Worm (Caenorhabditis elegans) whole organism, L4 larva: ENCODE data around the gene Y52E8A.2.

Experiments
- D1046.2 ChIP-seq: fragments of 200-800 bp; sonication (Bioruptor generic); IDR thresholded peaks from 2 replicates; pipeline ENCODE4 v1.3.6; 2022; ENCODE audit warnings: missing genetic modification characterization, missing compliant biosample characterization
- F10B5.3 ChIP-seq: sonication (generic microtip); optimal IDR thresholded peaks from 2 replicates; lab custom pipeline; 2016; ENCODE audit warnings: mild to moderate bottlenecking, missing genetic modification characterization, missing compliant biosample characterization
- F37D6.2 ChIP-seq: sonication (generic microtip); optimal IDR thresholded peaks from 2 replicates; lab custom pipeline; 2016; ENCODE audit warnings: mild to moderate bottlenecking, missing genetic modification characterization, missing compliant biosample characterization
- R02D3.7 ChIP-seq: fragments of 150-350 bp; sonication (generic microtip); optimal IDR thresholded peaks from 3 replicates; lab custom pipeline; 2014; ENCODE audit warnings: missing biosample characterization, missing genetic modification characterization
- T20F7.1 ChIP-seq: fragments of 200-800 bp; sonication (Bioruptor generic); optimal IDR thresholded peaks from 2 replicates; lab custom pipeline; 2018; ENCODE audit warnings: mild to moderate bottlenecking, missing genetic modification characterization, missing compliant biosample characterization
- T26A8.4 ChIP-seq: fragments of 200-800 bp; sonication (Bioruptor generic); IDR thresholded peaks from 2 replicates; pipeline ENCODE4 v1.3.6; 2022; ENCODE audit warnings: missing genetic modification characterization, missing compliant biosample characterization
- Y105C5A.15 ChIP-seq: fragments of 200-800 bp; sonication (Bioruptor generic); IDR thresholded peaks from 2 replicates; pipeline ENCODE4 v1.3.6; 2022; ENCODE audit warnings: missing genetic modification characterization, missing compliant biosample characterization
- Y75B8A.6 ChIP-seq: fragments of 200-800 bp; sonication (Bioruptor generic); IDR thresholded peaks from 2 replicates; pipeline ENCODE4 v1.3.6; 2022; ENCODE audit warnings: missing genetic modification reagents, missing genetic modification characterization, missing compliant biosample characterization
- ZK546.5 ChIP-seq, 2 experiments: sonication (generic microtip); optimal IDR thresholded peaks; 2 replicates each; lab custom pipeline; 2017; ENCODE audit warnings: missing biosample characterization in 2 of 2, missing genetic modification characterization in 2 of 2
- aha-1 ChIP-seq: fragments of 150-350 bp; peaks from one replicate; lab custom pipeline; 2014; ENCODE audit warnings: missing biosample characterization, missing genetic modification characterization
- ceh-28 ChIP-seq: fragments of 150-350 bp; optimal IDR thresholded peaks from 2 replicates; lab custom pipeline; 2014; ENCODE audit warnings: missing biosample characterization, missing genetic modification reagents, missing genetic modification characterization
- ceh-32 ChIP-seq: sonication (generic microtip); optimal IDR thresholded peaks from 2 replicates; lab custom pipeline; 2016; ENCODE audit warnings: mild to moderate bottlenecking, missing genetic modification characterization, missing compliant biosample characterization; ENCODE audit not compliant: poor library complexity
- ces-1 ChIP-seq: fragments of 150-350 bp; sonication (generic microtip); optimal IDR thresholded peaks from 4 replicates; lab custom pipeline; 2014; ENCODE audit warnings: missing biosample characterization, missing genetic modification reagents, missing genetic modification characterization
- cey-2 ChIP-seq: sonication (generic microtip); optimal IDR thresholded peaks from 3 replicates; lab custom pipeline; 2017; ENCODE audit warnings: missing genetic modification characterization, mild to moderate bottlenecking, missing compliant biosample characterization, antibody characterized with exemption, borderline replicate concordance; ENCODE audit not compliant: insufficient read depth
- ctbp-1 ChIP-seq: fragments of 200-800 bp; sonication (Bioruptor generic); IDR thresholded peaks from 2 replicates; pipeline ENCODE4 v1.3.6; 2022; ENCODE audit warnings: missing genetic modification reagents, missing genetic modification characterization, missing compliant biosample characterization
- daf-16 ChIP-seq, 3 experiments: sonication (generic microtip); optimal IDR thresholded peaks; 2 replicates each; lab custom pipeline; 2016 to 2017; ENCODE audit warnings: missing genetic modification characterization in 3 of 3, missing genetic modification reagents in 3 of 3, mild to moderate bottlenecking in 2 of 3, missing compliant biosample characterization in 2 of 3, missing biosample characterization in 1 of 3, moderate library complexity in 1 of 3
- dmd-6 ChIP-seq: fragments of 200-800 bp; sonication (Bioruptor generic); IDR thresholded peaks from 2 replicates; pipeline ENCODE4 v1.3.6; 2022; ENCODE audit warnings: missing genetic modification reagents, missing genetic modification characterization, missing compliant biosample characterization
- egl-27 ChIP-seq: sonication (generic microtip); optimal IDR thresholded peaks from 3 replicates; lab custom pipeline; 2017; ENCODE audit warnings: missing biosample characterization, missing genetic modification reagents, missing genetic modification characterization
- egl-43 ChIP-seq: fragments of 200-800 bp; sonication (Bioruptor generic); IDR thresholded peaks from 2 replicates; pipeline ENCODE4 v1.3.6; 2022; ENCODE audit warnings: missing genetic modification reagents, missing genetic modification characterization, missing compliant biosample characterization
- lim-7 ChIP-seq: fragments of 200-800 bp; sonication (Bioruptor generic); IDR thresholded peaks from 2 replicates; pipeline ENCODE4 v1.3.6; 2022; ENCODE audit warnings: missing genetic modification characterization, missing compliant biosample characterization
- lin-1 ChIP-seq: fragments of 200-800 bp; sonication (Bioruptor generic); IDR thresholded peaks from 2 replicates; pipeline ENCODE4 v1.3.6; 2022; ENCODE audit warnings: missing genetic modification reagents, missing genetic modification characterization, missing compliant biosample characterization
- lin-38 ChIP-seq: fragments of 200-800 bp; sonication (Bioruptor generic); IDR thresholded peaks from 2 replicates; pipeline ENCODE4 v1.3.6; 2022; ENCODE audit warnings: missing genetic modification reagents, missing genetic modification characterization, missing compliant biosample characterization
- lsy-2 ChIP-seq, 2 experiments: fragments of 150-350 bp in 1 of 2; sonication (generic microtip) in 1 of 2; optimal IDR thresholded peaks; 2 replicates each; lab custom pipeline; 2014 to 2017; ENCODE audit warnings: missing biosample characterization in 2 of 2, missing genetic modification characterization in 2 of 2
- nhr-237 ChIP-seq: sonication (generic microtip); optimal IDR thresholded peaks from 2 replicates; lab custom pipeline; 2017; ENCODE audit warnings: missing biosample characterization, missing genetic modification characterization
- nhr-25 ChIP-seq: sonication (generic microtip); optimal IDR thresholded peaks from 2 replicates; lab custom pipeline; 2017; ENCODE audit warnings: missing genetic modification characterization, mild to moderate bottlenecking, missing compliant biosample characterization, antibody characterized with exemption, moderate library complexity, borderline replicate concordance; ENCODE audit not compliant: insufficient read depth
- php-3 ChIP-seq: fragments of 200-800 bp; sonication (Bioruptor generic); IDR thresholded peaks from 2 replicates; pipeline ENCODE4 v1.3.6; 2022; ENCODE audit warnings: missing genetic modification reagents, missing genetic modification characterization, missing compliant biosample characterization
- sdz-12 ChIP-seq: fragments of 200-800 bp; sonication (Bioruptor generic); optimal IDR thresholded peaks from 2 replicates; lab custom pipeline; 2018; ENCODE audit warnings: mild to moderate bottlenecking, missing genetic modification characterization, missing compliant biosample characterization
- unc-130 ChIP-seq: sonication (generic microtip); optimal IDR thresholded peaks from 2 replicates; lab custom pipeline; 2016; ENCODE audit warnings: missing genetic modification reagents, missing genetic modification characterization, missing compliant biosample characterization
- unc-62 ChIP-seq, 3 experiments: fragments of 150-350 bp in 1 of 3; sonication (generic microtip); optimal IDR thresholded peaks in 2 of 3; peaks in 1 of 3; 1 replicate in 1 of 3; 2 replicates in 2 of 3; lab custom pipeline; 2014 to 2017; ENCODE audit warnings: missing biosample characterization in 3 of 3, missing genetic modification characterization in 3 of 3, missing genetic modification reagents in 3 of 3, missing genotype in 1 of 3
- zfp-2 ChIP-seq: sonication (generic microtip); optimal IDR thresholded peaks from 2 replicates; lab custom pipeline; 2016; ENCODE audit warnings: mild to moderate bottlenecking, missing genetic modification characterization, missing compliant biosample characterization

The Y52E8A.2 gene

ce11 chrII:4320455-4320854 is at the start of gene Y52E8A.2:
Gene Y52E8A.2 (plus strand): TSS chrII:4320836.
- no peak for TF ChIP-seq ctbp-1 (GFP tag; lab: Robert Waterston, UW)
- TF ChIP-seq nhr-25: no peak
- no peak for TF ChIP-seq zfp-2 (tag; lab: Kevin White, UChicago)
- TF ChIP-seq unc-130 (GFP tag; lab: Kevin White, UChicago): peak; percentile 12

ce11 chrII:4275637-4276252 is 44.9 kb upstream of the Y52E8A.2 start, which contains the start of gene npr-42:
Gene npr-42 (plus strand): TSS chrII:4276202.
- TF ChIP-seq F37D6.2 (tag; lab: Kevin White, UChicago): no peak
- TF ChIP-seq aha-1 (tag; lab: Kevin White, UChicago): peak; percentile 86
- TF ChIP-seq unc-62 (GFP tag; optimal IDR thresholded peaks at IDR 0.05 in 1 of 2; lab: Kevin White, UChicago): peak in 1 of 2 experiments; percentile 91
- TF ChIP-seq unc-62 (tag; optimal IDR thresholded peaks at IDR 0.05; lab: Kevin White, UChicago): no peak

- TF ChIP-seq F37D6.2 (tag; lab: Kevin White, UChicago) (no peak), ces-1 (GFP tag; lab: Kevin White, UChicago) (peak; percentile 70)
- TF ChIP-seq, all 104 proteins: peak for 1
Observed at ce11 chrII:4276924-4277323, 43.7 kb upstream of the Y52E8A.2 start.

- TF ChIP-seq ZK546.5 (tag; optimal IDR thresholded peaks at IDR 0.05; lab: Kevin White, UChicago): no peak
- 0 out of 2 replicates have a peak, but pooled peaks have one; percentile 29 for TF ChIP-seq lim-7 (GFP tag; lab: Robert Waterston, UW)
- TF ChIP-seq D1046.2 (GFP tag; lab: Robert Waterston, UW): 0 out of 2 replicates have a peak, but pooled peaks have one; percentile 37
- TF ChIP-seq F10B5.3 (tag; lab: Kevin White, UChicago): no peak
- no peak for TF ChIP-seq T20F7.1 (GFP tag; lab: Kevin White, UChicago)
Observed at ce11 chrII:4277639-4278038, 43.0 kb upstream of the Y52E8A.2 start.

- TF ChIP-seq dmd-6 (GFP tag; lab: Robert Waterston, UW): no peak
- no peak for TF ChIP-seq ceh-32 (tag; lab: Kevin White, UChicago)
- no peak for TF ChIP-seq daf-16 (GFP tag; optimal IDR thresholded peaks at IDR 0.05; lab: Kevin White, UChicago)
- no peak for TF ChIP-seq daf-16 (tag; optimal IDR thresholded peaks at IDR 0.05; lab: Kevin White, UChicago)
- TF ChIP-seq T26A8.4 (GFP tag; lab: Robert Waterston, UW): no peak
- TF ChIP-seq R02D3.7: no peak
- TF ChIP-seq php-3 (GFP tag; lab: Robert Waterston, UW): no peak
- TF ChIP-seq egl-27: no peak
- no peak for TF ChIP-seq Y105C5A.15 (GFP tag; lab: Robert Waterston, UW)
- TF ChIP-seq egl-43 (GFP tag; lab: Robert Waterston, UW): no peak
- no peak for TF ChIP-seq lsy-2 (tag; optimal IDR thresholded peaks at IDR 0.05; lab: Kevin White, UChicago)
- TF ChIP-seq nhr-237 (tag; lab: Kevin White, UChicago): no peak
- TF ChIP-seq unc-62 (GFP tag; optimal IDR thresholded peaks at IDR 0.05 in 1 of 2; lab: Kevin White, UChicago): peak in 1 of 2 experiments; percentile 89
- no peak for TF ChIP-seq unc-62 (tag; optimal IDR thresholded peaks at IDR 0.05; lab: Kevin White, UChicago)
- 0 out of 2 replicates have a peak, but pooled peaks have one; percentile 18 for TF ChIP-seq lin-38 (GFP tag; lab: Robert Waterston, UW)
- TF ChIP-seq ceh-28 (tag; lab: Kevin White, UChicago): no peak
- no peak for TF ChIP-seq lin-1 (GFP tag; lab: Robert Waterston, UW)
- TF ChIP-seq Y75B8A.6: no peak
- TF ChIP-seq cey-2 (tag; lab: Kevin White, UChicago): no peak
- no peak for TF ChIP-seq sdz-12 (GFP tag; lab: Kevin White, UChicago)
Observed at ce11 chrII:4281743-4282142, 38.9 kb upstream of the Y52E8A.2 start, which contains the start of gene C01F1.5. Gene C01F1.5 (minus strand): TSS chrII:4281845.
